Fruit fly (Drosophila melanogaster): ENCODE data around the gene Cp19.

DNA sequence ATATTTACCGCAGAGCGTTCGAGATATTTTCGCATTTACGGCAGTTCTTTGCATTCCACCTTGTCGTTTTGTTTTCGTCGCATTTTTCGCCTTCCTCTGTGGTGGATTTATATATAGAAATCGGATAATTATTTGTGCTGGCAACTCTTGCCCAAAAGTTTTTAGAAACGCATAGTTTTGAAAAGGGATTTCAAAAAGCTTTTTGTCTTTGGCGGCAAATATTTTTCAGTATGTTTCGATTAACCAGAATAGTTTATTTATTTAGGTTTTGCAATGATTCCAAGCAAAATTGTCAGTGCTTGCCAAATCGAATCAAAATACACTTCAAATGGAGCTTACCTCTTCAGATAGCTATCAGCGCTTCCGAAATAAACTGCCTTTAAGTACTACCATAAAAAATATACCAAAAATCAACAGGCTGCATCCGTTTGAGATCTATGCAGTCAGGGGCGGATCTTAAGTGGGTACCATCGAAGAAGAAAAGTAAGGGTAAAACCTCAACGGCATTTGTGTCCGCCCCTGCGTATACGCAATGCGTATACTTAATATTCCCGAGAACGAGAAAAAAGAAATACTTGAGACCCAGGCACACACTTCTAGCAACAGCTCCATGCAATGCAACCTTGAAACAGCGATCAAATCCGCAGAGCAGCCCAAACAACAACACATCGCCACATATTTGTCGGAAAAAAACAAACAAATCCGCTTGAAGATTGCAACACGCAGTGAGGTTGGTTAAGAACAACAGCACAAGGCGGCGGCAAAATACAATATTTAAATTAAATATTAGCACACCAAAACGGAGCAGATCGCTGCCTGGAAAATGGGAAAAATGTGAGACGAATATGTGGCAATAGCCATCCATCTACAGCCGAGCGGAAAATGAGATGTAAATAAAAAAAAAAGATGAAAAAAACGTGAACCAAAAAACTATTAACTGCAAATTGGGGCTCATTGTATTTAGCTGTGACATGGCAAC is 20.3 kb downstream of the Cp19 start, which contains the start of gene CG13306:
- TF ChIP-seq psq (optimal IDR thresholded peaks at IDR 0.05) (no peak), CG8478 (optimal IDR thresholded peaks at IDR 0.05) (no peak), usp (GFP tag; optimal IDR thresholded peaks at IDR 0.05) (no peak), Dll (optimal IDR thresholded peaks at IDR 0.05) (no peak), pan (optimal IDR thresholded peaks at IDR 0.05) (no peak), EcR (GFP tag; optimal IDR thresholded peaks at IDR 0.05) (no peak)

Data from whole organism.